Fruit fly (Drosophila melanogaster) Kc167 (cell line): Measurements from ENCODE around the gene CG4613.

Experiments
- h ChIP-seq: fragments of >200 bp; optimal IDR thresholded peaks from 3 replicates; lab custom pipeline; 2018; ENCODE audit warnings: missing external identifiers
- psq ChIP-seq: fragments of >200 bp; optimal IDR thresholded peaks from 2 replicates; lab custom pipeline; 2017; ENCODE audit warnings: missing external identifiers
- ttk ChIP-seq: sonication (Bioruptor generic); optimal IDR thresholded peaks from 2 replicates; lab custom pipeline; 2017; ENCODE audit warnings: missing external identifiers

dm6 chr3L:14531802-14532201 is 10.3 kb upstream of the CG4613 start:
- TF ChIP-seq ttk (no peak), psq (no peak), h (lab: Kevin White, UChicago) (no peak)
